Fruit fly (Drosophila melanogaster) whole organism: Measurements from ENCODE around the gene CalpB.

ENCODE experiments used
- CG8478 ChIP-seq: fragments of >200 bp; optimal IDR thresholded peaks from 2 replicates; lab custom pipeline; 2018; ENCODE audit warnings: inconsistent platforms
- Dll ChIP-seq: fragments of >200 bp; optimal IDR thresholded peaks from 2 replicates; lab custom pipeline; 2017
- EcR ChIP-seq, 2 experiments: fragments of >200 bp; optimal IDR thresholded peaks; 2 replicates each; lab custom pipeline; 2017; ENCODE audit warnings: missing biosample characterization in 2 of 2, missing genetic modification characterization in 2 of 2, missing genetic modification reagents in 2 of 2
- pan ChIP-seq: fragments of >200 bp; optimal IDR thresholded peaks from 2 replicates; lab custom pipeline; 2017
- psq ChIP-seq: fragments of >200 bp; optimal IDR thresholded peaks from 2 replicates; lab custom pipeline; 2017
- usp ChIP-seq: fragments of >200 bp; optimal IDR thresholded peaks from 2 replicates; lab custom pipeline; 2017; ENCODE audit warnings: missing biosample characterization, missing genetic modification characterization, mixed read lengths

Gene CalpB

dm6 chr3L:9853895-9854470, 34.6 kb upstream of the CalpB start:
- TF ChIP-seq usp (GFP tag; lab: Kevin White, UChicago), result no peak
- no peak for TF ChIP-seq pan (lab: Kevin White, UChicago)
- no peak for TF ChIP-seq EcR (GFP tag; optimal IDR thresholded peaks at IDR 0.05; lab: Kevin White, UChicago)
- no peak for TF ChIP-seq Dll
- no peak for TF ChIP-seq psq (lab: Kevin White, UChicago)
- TF ChIP-seq CG8478, result peak; percentile 63

DNA sequence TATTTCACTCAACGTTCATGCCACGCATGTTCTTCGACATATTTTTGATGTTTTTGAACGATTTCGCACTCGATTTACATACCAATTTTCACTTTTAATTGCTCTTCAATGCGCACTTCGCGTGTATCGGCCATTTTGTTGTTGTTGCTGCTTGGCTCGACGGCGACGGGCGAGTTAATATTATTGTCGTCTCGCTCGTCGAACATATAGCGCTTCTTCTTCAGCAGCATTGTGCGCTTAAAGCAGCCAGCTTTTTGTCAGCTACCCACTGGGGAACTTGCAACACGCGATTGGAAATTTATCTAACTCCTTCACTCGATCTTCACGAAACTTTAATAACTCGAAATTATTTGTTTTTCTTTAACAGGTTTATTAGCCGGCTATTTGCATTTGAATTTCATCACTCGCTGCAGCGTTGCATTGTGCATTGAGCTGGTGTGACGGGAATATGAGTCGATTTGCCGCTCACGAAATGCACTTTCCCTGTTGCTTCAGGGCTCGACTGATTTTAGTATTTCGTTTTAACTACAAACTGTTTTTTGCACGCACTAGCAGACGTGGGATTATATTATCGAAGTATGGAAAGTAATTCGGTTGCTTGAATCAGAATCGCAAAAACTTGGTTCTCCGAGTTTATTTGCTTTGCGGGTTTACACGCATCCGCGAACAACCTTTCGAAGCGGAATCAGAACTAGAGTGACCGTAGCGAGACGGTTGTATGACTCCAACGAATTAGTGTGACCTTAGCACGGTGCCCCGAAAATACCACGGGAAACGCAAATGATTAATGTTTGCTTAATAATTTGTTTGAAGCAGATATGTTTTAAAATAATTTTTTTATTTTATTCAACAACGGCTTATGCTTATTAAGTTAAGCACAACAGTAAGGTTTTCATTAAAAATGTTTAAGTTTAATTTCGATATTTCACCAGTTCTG, 33.7 kb upstream of the CalpB start, which contains the start of gene RasGAP1:
Gene RasGAP1, minus strand, starts transcription at position 703 of the 937 bp plus-strand sequence.
- TF ChIP-seq psq (lab: Kevin White, UChicago), result no peak
- TF ChIP-seq Dll, result no peak
- peak; percentile 37 for TF ChIP-seq CG8478

dm6 chr3L:9855784-9856426, 32.7 kb upstream of the CalpB start:
- TF ChIP-seq usp (GFP tag; lab: Kevin White, UChicago), result no peak
- TF ChIP-seq EcR (GFP tag; optimal IDR thresholded peaks at IDR 0.05; lab: Kevin White, UChicago), result no peak
- no peak for TF ChIP-seq Dll
- no peak for TF ChIP-seq pan (lab: Kevin White, UChicago)
- no peak for TF ChIP-seq CG8478
- no peak for TF ChIP-seq psq (lab: Kevin White, UChicago)

DNA sequence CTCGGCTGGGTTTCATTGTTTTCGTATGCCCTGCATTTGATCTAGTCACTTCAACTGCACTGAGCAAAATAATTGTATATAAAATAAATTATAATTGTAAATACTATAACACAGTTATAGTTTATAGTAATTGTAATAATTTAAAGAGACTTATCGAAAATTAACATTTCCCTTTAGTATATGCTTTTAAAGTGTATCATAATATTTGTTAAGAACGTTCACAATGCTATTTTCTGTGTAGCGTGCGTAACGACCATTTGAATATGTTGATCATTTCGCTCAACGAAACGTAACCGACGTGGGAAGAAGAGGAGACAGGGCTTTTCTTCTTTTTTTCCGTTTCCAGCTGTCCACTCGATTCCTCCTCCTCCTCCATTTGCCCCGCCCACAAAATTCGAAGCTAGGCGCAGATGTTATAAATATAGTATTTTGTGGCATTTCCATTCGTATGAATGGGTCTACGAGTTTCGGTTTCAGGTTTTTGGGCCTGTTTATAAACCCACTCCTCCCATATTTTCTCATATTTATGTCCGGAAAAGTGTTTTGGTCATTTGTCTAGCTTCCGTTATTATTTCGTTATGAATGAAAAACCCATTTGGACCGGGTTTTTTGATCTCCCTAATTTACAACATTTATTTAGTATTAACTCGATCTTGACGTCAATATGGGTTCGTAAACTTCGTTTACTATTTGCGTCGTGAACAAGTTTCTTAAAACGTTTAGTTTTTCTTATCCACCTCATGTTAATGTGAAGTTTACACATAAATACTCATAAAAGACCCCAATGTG, 31.9 kb upstream of the CalpB start:
- TF ChIP-seq EcR (GFP tag; optimal IDR thresholded peaks at IDR 0.05; lab: Kevin White, UChicago), result no peak
- TF ChIP-seq Dll, result no peak
- no peak for TF ChIP-seq usp (GFP tag; lab: Kevin White, UChicago)
- TF ChIP-seq CG8478, result no peak
- TF ChIP-seq psq (lab: Kevin White, UChicago), result no peak
- no peak for TF ChIP-seq pan (lab: Kevin White, UChicago)

DNA sequence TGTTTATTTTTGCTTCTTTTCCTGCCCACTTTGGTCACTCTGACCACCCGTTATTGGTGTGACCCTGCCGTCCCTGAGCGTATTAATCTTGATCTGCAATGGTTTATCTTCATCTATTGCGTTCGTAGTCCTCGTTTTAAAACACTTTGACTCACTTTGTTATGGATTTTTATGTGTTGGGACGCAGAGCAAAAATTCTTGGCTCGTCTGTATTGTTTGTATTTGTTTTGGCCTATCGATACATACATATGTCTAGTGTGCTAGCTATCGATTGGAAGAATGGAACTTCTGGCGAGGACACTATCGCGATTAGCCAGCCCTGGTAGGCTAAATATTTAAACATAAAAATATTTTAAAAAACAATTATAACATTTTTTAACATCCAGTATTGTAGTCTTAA, 28.9 kb upstream of the CalpB start, which contains the start of gene CG10809:
Gene CG10809, minus strand, starts transcription at position 266 of the 400 bp plus-strand sequence.
- TF ChIP-seq Dll (no peak), CG8478 (no peak), EcR (GFP tag; optimal IDR thresholded peaks at IDR 0.05; lab: Kevin White, UChicago) (no peak), psq (lab: Kevin White, UChicago) (no peak), pan (lab: Kevin White, UChicago) (no peak), usp (GFP tag; lab: Kevin White, UChicago) (no peak)

- no peak for TF ChIP-seq Dll
- TF ChIP-seq pan (lab: Kevin White, UChicago), result no peak
- no peak for TF ChIP-seq psq (lab: Kevin White, UChicago)
These were observed 24.9 kb upstream of the CalpB start for dm6 chr3L:9863656-9864055.

DNA sequence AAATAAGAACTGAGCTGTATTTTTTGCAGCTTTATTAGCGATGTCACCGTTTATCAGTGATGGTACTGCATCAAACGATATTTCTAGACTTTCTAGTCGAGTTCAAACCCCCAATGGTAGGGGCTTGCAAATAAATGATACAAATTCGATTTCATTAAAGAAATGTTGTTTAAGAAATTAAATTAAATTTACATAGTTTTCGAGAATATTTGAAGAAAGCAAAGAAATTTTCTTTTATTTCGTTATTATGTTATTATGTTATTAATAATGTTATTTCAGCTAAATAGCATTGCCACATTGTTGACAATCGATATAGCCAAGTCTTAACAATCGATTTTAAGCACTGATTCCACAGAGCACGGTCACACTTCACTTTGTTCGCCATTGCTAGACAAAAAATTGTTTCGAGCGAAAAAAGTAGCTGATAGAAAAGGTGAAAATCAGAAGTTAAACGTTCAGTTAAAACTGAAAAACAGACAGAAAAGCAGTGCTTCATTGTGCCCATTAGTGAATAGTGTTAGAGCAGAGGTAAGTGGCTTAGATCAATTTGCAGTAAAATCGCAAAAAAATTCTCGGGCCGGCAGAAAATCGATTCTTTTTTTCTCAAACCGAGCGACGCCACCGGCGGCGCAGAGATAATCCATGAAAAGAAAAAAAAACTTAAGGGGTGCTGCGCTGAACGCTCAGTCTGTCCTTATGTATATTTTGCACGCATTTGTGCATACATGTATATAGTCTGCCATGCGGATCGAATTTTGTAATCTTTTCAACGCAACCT, 24.1 kb upstream of the CalpB start, which contains the start of the genes iPLA2-VIA and Ciz1:
Gene iPLA2-VIA, minus strand, starts transcription at position 75 of the 778 bp plus-strand sequence.
Gene Ciz1, plus strand, starts transcription at position 365 of the 778 bp plus-strand sequence.
- no peak for TF ChIP-seq usp (GFP tag; lab: Kevin White, UChicago)
- TF ChIP-seq pan (lab: Kevin White, UChicago), result no peak
- no peak for TF ChIP-seq Dll
- no peak for TF ChIP-seq EcR (GFP tag; optimal IDR thresholded peaks at IDR 0.05; lab: Kevin White, UChicago)
- TF ChIP-seq CG8478, result no peak
- TF ChIP-seq psq (lab: Kevin White, UChicago), result no peak

DNA sequence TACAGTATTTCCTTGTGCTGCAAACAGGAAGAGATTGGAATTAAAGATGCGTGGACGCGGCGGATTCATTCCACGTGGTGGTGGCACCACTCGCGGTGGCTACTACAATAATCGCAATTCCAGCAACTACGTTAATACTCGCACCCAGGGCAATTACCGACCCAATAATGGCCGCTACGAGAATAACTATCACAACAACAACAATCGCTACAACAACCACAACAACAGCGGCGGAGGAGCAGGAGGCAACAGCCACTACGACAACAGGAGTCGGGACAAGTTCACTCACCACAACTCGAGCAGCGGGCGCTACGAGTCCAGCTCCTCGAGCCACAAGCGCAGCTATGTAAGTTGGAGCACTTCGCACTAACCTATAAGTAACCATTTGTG, 23.5 kb upstream of the CalpB start:
- TF ChIP-seq Dll, result no peak
- TF ChIP-seq pan (lab: Kevin White, UChicago), result no peak
- no peak for TF ChIP-seq usp (GFP tag; lab: Kevin White, UChicago)
- no peak for TF ChIP-seq EcR (GFP tag; optimal IDR thresholded peaks at IDR 0.05; lab: Kevin White, UChicago)
- TF ChIP-seq CG8478, result no peak
- no peak for TF ChIP-seq psq (lab: Kevin White, UChicago)

DNA sequence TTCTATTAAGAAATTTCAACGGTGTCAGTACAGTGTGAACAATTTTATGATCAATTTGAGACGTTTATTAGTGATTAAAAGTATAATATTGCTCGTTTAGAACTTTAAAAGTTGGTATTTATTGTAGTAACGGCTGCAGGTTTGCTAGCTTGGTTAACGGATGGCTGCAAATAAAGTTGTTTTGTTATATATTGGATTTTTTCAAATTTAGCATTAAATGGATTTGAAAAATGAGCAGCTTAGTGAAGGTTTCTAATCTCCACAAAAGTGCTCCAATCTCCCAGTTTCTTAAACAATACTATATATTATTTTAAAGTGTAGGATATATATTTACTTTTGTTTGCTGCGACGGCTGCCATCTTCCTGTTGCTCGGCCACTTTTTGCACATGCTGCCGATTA, 16.5 kb upstream of the CalpB start:
- TF ChIP-seq usp (GFP tag; lab: Kevin White, UChicago) (no peak), EcR (GFP tag; optimal IDR thresholded peaks at IDR 0.05; lab: Kevin White, UChicago) (no peak)

DNA sequence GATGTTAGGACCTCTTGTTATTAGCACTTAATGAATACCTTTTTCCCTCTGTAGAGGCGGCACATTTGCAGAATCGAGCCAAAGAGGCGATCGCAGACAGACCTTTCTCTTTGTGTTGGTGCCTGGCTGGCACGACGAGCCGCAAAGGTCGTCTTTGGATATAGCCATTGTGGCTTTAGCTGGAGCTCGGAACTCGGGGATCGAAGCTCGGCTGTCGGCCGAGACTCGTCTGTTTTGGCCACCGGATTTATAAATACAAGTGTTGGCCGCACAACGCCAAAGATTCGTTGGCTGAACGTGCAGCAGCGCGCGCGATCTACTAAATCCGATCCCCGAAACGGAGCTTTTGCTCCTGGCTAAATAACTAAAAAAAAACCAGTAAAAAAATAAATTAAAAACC, 9.9 kb upstream of the CalpB start, which contains the start of gene CG34382:
Gene CG34382, plus strand, starts transcription at position 301 of the 400 bp plus-strand sequence.
- TF ChIP-seq Dll (no peak), usp (GFP tag; lab: Kevin White, UChicago) (no peak), CG8478 (no peak), psq (lab: Kevin White, UChicago) (no peak)

DNA sequence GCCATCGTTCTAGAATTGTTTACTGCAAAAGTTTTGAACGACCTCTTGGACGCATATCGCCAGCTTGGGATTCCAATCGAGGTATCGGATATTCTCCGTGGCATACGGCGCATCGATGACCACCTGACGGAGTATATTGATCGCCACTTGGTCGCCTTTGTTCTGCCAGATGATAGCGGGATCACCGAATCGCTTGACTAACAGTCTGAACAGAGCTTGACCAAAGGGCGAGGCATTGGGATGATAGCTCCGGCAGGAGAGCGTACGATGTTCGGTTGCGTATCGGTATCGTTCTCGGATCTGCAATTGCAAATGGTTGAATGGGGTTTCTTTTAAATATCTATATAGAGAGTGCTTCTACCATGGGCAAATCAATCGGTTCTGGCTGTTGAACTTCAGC, 5.4 kb downstream of the CalpB start:
- TF ChIP-seq EcR (GFP tag; optimal IDR thresholded peaks at IDR 0.05; lab: Kevin White, UChicago) (no peak), usp (GFP tag; lab: Kevin White, UChicago) (no peak), psq (lab: Kevin White, UChicago) (no peak), Dll (no peak), CG8478 (no peak), pan (lab: Kevin White, UChicago) (no peak)
